Worm (Caenorhabditis elegans): Measurements from ENCODE around the gene srh-258.

DNA sequence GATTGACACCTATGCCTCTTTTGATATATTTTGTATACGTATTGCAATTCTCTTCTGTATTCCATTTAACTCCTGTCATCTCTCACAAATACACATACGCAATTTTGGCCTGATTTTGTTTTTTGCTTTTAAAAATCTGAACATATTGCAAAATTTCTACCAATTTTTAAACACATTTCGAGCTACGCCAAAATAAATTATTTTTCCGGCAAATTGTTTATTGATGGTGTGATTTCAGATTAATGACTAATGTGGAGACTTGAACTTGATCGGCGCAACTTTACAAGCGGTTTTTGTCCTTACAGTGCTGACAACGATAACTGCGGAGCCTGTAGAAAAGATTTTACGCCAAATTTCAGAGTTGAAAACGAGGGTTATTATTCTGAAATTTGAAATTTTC, 7.8 kb upstream of the srh-258 start:
- TF ChIP-seq zim-3 (tag; optimal IDR thresholded peaks at IDR 0.05), result no peak
- peak; percentile 29 for TF ChIP-seq snpc-4 (GFP tag; optimal IDR thresholded peaks at IDR 0.05)
- TF ChIP-seq snpc-4 (tag; optimal IDR thresholded peaks at IDR 0.05), result no peak
- peak in 1 of 3 experiments; percentile 2 for TF ChIP-seq lin-35 (GFP tag; optimal IDR thresholded peaks at IDR 0.05)
- TF ChIP-seq T26A5.8 (tag; optimal IDR thresholded peaks at IDR 0.05), result no peak
- TF ChIP-seq unc-130 (GFP tag; optimal IDR thresholded peaks at IDR 0.05), result no peak
- no peak for TF ChIP-seq hlh-26 (GFP tag; conservative IDR thresholded peaks at IDR 0.05)
- 0 out of 2 replicates have a peak, but pooled peaks have one; percentile 10 for TF ChIP-seq D2030.7 (GFP tag; IDR thresholded peaks at IDR 0.05)

Measured in whole organism, young adult.